Fruit fly (Drosophila melanogaster) whole organism, adult: Measurements from ENCODE around the gene sosie.

Source experiments
- Mnt ChIP-seq: fragments of 200-800 bp; sonication (Bioruptor generic); optimal IDR thresholded peaks from 2 replicates; lab custom pipeline; 2016; ENCODE audit warnings: missing biosample characterization, mild to moderate bottlenecking, missing genetic modification characterization
- cic ChIP-seq: fragments of 200-800 bp; sonication (Bioruptor generic); optimal IDR thresholded peaks from 2 replicates; lab custom pipeline; 2017; ENCODE audit warnings: missing biosample characterization, mild to moderate bottlenecking, missing genetic modification characterization, moderate library complexity
- pad ChIP-seq: fragments of 200-800 bp; sonication (Bioruptor generic); optimal IDR thresholded peaks from 3 replicates; lab custom pipeline; 2017; ENCODE audit warnings: missing biosample characterization, missing genetic modification characterization, mild to moderate bottlenecking, moderate library complexity, missing genetic modification reagents

- TF ChIP-seq Mnt (GFP tag; lab: Kevin White, UChicago) (no peak), cic (GFP tag; lab: Kevin White, UChicago) (no peak), pad (GFP tag; lab: Kevin White, UChicago) (no peak)
Observed at dm6 chr3R:24856143-24856542, 22.4 kb downstream of the sosie start, which contains the start of gene HDAC11.
